ENCODE assay signal across 3 worm cellular contexts in genomic region chrII:14896503-14896902, ce11.
TF ChIP-seq lines count a peak whose summit lies in the region.

No protein-coding gene starts in this region.

TF ChIP-seq in whole organism, L3 larva, 47 proteins besides CTCF, POLR2A, EP300 and RAD21:
- TF ChIP-seq ama-1 (optimal IDR thresholded peaks at IDR 0.05; lab: Kevin White, UChicago) = no peak
- no peak for TF ChIP-seq fkh-10 (GFP tag; optimal IDR thresholded peaks at IDR 0.05; lab: Kevin White, UChicago)
- peak; percentile 79 for TF ChIP-seq nfya-1 (tag; optimal IDR thresholded peaks at IDR 0.05; lab: Kevin White, UChicago; ENCODE audit: insufficient read depth)
TF ChIP-seq in whole organism, L3 larva: peak in this region for 1.

TF ChIP-seq in whole organism, L4 larva, 104 proteins besides CTCF, POLR2A, EP300 and RAD21:
- TF ChIP-seq nhr-76 (tag; optimal IDR thresholded peaks at IDR 0.05; lab: Kevin White, UChicago) (no peak), dmd-9 (GFP tag; IDR thresholded peaks at IDR 0.05; lab: Robert Waterston, UW) (0 out of 2 replicates have a peak, but pooled peaks have one; percentile 6)

TF ChIP-seq in whole organism, late embryonic, 69 proteins besides CTCF, POLR2A, EP300 and RAD21:
- TF ChIP-seq ceh-22 (tag; optimal IDR thresholded peaks at IDR 0.05; lab: Kevin White, UChicago) = no peak
- TF ChIP-seq nfya-1 (tag; optimal IDR thresholded peaks at IDR 0.05; lab: Kevin White, UChicago) = peak; percentile 54
